Worm (Caenorhabditis elegans): Measurements from ENCODE around the gene pals-18.

Gene pals-18

DNA sequence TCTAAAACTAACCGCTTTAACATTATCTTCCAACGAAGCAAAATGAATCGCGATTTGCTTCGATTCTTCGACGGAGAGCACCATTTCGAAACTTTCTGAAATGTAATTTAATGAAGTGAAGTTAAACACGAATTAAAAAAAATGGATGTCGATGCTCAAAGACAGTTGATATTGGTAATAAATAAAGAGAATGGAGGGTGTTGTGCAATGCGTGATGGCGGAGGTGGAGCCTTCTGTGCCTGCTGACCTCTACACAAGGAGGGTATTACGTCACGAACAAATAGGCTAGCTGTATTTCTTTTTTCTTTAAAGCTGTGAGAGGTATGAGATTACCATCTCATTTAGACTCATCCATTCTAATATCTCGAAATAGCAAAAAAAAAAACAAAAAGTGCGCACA is 52.5 kb downstream of the pals-18 start, which contains the start of gene Y82E9BR.17:
Y82E9BR.17 (minus strand) TSS at position 101 of the 400 bp plus-strand sequence.
- peak; percentile 24 for TF ChIP-seq nhr-2 (tag; optimal IDR thresholded peaks at IDR 0.05)
- TF ChIP-seq mab-5 (tag; optimal IDR thresholded peaks at IDR 0.05): no peak
- no peak for TF ChIP-seq nhr-28 (tag; optimal IDR thresholded peaks at IDR 0.05)
- no peak for TF ChIP-seq ham-2 (GFP tag; optimal IDR thresholded peaks at IDR 0.05)
- no peak for TF ChIP-seq mep-1 (tag; optimal IDR thresholded peaks at IDR 0.05)
- no peak for TF ChIP-seq hlh-1 (tag; optimal IDR thresholded peaks at IDR 0.05)
- peak; percentile 73 for TF ChIP-seq zip-8 (tag; optimal IDR thresholded peaks at IDR 0.05)
- no peak for TF ChIP-seq unc-39 (tag; optimal IDR thresholded peaks at IDR 0.05)
- no peak for TF ChIP-seq sem-2 (GFP tag; optimal IDR thresholded peaks at IDR 0.05)
